Worm (Caenorhabditis elegans): Measurements from ENCODE around the gene lgc-38.

DNA sequence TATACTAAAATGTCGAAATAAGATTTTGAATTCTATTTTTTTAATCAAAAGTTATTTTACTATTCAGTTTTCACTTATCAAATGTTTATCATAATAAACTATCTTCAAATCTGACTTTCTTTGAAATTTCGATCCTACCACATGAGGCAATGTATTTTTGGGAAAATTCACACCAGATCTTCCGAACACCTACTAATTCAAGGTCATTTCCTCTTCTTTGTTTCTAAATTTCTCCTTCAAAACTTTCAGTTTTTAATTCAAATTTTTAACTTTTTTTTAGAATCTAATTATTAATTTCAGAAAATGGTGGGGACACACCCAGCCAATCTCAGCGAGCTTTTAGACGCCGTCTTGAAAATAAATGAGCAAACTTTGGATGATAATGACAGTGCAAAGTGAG is 29.4 kb upstream of the lgc-38 start, which contains the start of gene ceh-20:
- TF ChIP-seq unc-62 (GFP tag; optimal IDR thresholded peaks at IDR 0.05) = no peak
- no peak for TF ChIP-seq ZK546.5 (tag; optimal IDR thresholded peaks at IDR 0.05)
- TF ChIP-seq nhr-28 (tag; optimal IDR thresholded peaks at IDR 0.05) = no peak

All from whole organism, L3 larva.